Worm (Caenorhabditis elegans): ENCODE data around the gene srz-66.

ce11 chrV:17154944-17155343 lies 12.4 kb downstream of the srz-66 start:
- no peak for TF ChIP-seq nhr-28 (tag; optimal IDR thresholded peaks at IDR 0.05)
- no peak for TF ChIP-seq nhr-76 (tag; optimal IDR thresholded peaks at IDR 0.05)
- TF ChIP-seq drap-1 (GFP tag; optimal IDR thresholded peaks at IDR 0.05): no peak
- no peak for TF ChIP-seq tbx-8 (GFP tag; optimal IDR thresholded peaks at IDR 0.05)
- TF ChIP-seq nhr-2 (tag; optimal IDR thresholded peaks at IDR 0.05): no peak
- no peak for TF ChIP-seq ceh-39 (tag; optimal IDR thresholded peaks at IDR 0.05)
- no peak for TF ChIP-seq lsy-2 (tag; optimal IDR thresholded peaks at IDR 0.05)
- TF ChIP-seq M03D4.4 (tag; optimal IDR thresholded peaks at IDR 0.05): no peak
